Fruit fly (Drosophila melanogaster) whole organism, prepupa: Measurements from ENCODE around the gene CG8861.

ENCODE experiments used
- Blimp-1 ChIP-seq: fragments of 200-800 bp; sonication (Bioruptor generic); optimal IDR thresholded peaks from 3 replicates; lab custom pipeline; 2017; ENCODE audit warnings: missing biosample characterization, missing genetic modification characterization, mild to moderate bottlenecking, moderate library complexity, missing genetic modification reagents
- CG10631 ChIP-seq: fragments of 200-800 bp; sonication (Bioruptor generic); optimal IDR thresholded peaks from 2 replicates; lab custom pipeline; 2016; ENCODE audit warnings: missing biosample characterization, missing genetic modification characterization
- CG10669 ChIP-seq: fragments of 200-800 bp; sonication (Bioruptor generic); optimal IDR thresholded peaks from 3 replicates; lab custom pipeline; 2018; ENCODE audit warnings: missing biosample characterization, mild to moderate bottlenecking, missing genetic modification characterization, moderate library complexity
- CG11762 ChIP-seq: fragments of 200-800 bp; sonication (Bioruptor generic); optimal IDR thresholded peaks from 3 replicates; lab custom pipeline; 2016; ENCODE audit warnings: missing biosample characterization, missing genetic modification characterization; ENCODE audit not compliant: insufficient read depth
- CG11902 ChIP-seq: fragments of 200-800 bp; sonication (Bioruptor generic); optimal IDR thresholded peaks from 3 replicates; lab custom pipeline; 2016; ENCODE audit warnings: missing biosample characterization, missing genetic modification characterization
- CG15336 ChIP-seq: fragments of 200-800 bp; sonication (Bioruptor generic); IDR thresholded peaks from 2 replicates; pipeline ENCODE4 v1.3.6; 2022; ENCODE audit warnings: missing biosample characterization, missing genetic modification characterization
- CG1621 ChIP-seq: fragments of 200-800 bp; sonication (Bioruptor generic); optimal IDR thresholded peaks from 3 replicates; lab custom pipeline; 2018; ENCODE audit warnings: missing biosample characterization, mild to moderate bottlenecking, missing genetic modification characterization
- CG16779 ChIP-seq: fragments of 200-800 bp; sonication (Bioruptor generic); optimal IDR thresholded peaks from 3 replicates; lab custom pipeline; 2017; ENCODE audit warnings: missing biosample characterization, mild to moderate bottlenecking, missing genetic modification characterization
- CG3032 ChIP-seq: fragments of 200-800 bp; optimal IDR thresholded peaks from 2 replicates; lab custom pipeline; 2019; ENCODE audit warnings: missing biosample characterization, mild to moderate bottlenecking, missing genetic modification characterization, moderate library complexity
- CG31627 ChIP-seq: fragments of 200-800 bp; sonication (Bioruptor generic); optimal IDR thresholded peaks from 3 replicates; lab custom pipeline; 2016; ENCODE audit warnings: missing biosample characterization, missing genetic modification characterization
- CG32006 ChIP-seq: fragments of 200-800 bp; sonication (Bioruptor generic); optimal IDR thresholded peaks from 3 replicates; lab custom pipeline; 2017; ENCODE audit warnings: missing biosample characterization, mild to moderate bottlenecking, missing genetic modification characterization
- CG34406 ChIP-seq: fragments of 200-800 bp; sonication (Bioruptor generic); optimal IDR thresholded peaks from 3 replicates; lab custom pipeline; 2016; ENCODE audit warnings: missing biosample characterization, missing genetic modification characterization
- CG6276 ChIP-seq: fragments of 200-800 bp; sonication (Bioruptor generic); optimal IDR thresholded peaks from 2 replicates; lab custom pipeline; 2017; ENCODE audit warnings: missing biosample characterization, mild to moderate bottlenecking, missing genetic modification characterization
- CG6792 ChIP-seq: fragments of 200-800 bp; sonication (Bioruptor generic); optimal IDR thresholded peaks from 3 replicates; lab custom pipeline; 2016; ENCODE audit warnings: missing biosample characterization, missing genetic modification characterization
- CG8119 ChIP-seq: fragments of 200-800 bp; sonication (Bioruptor generic); IDR thresholded peaks from 3 replicates; pipeline ENCODE4 v1.3.6; 2022; ENCODE audit warnings: missing biosample characterization, missing genetic modification characterization
- CG8632 ChIP-seq: fragments of 200-800 bp; sonication (Bioruptor generic); optimal IDR thresholded peaks from 3 replicates; lab custom pipeline; 2016; ENCODE audit warnings: missing biosample characterization, missing genetic modification characterization
- CG9139 ChIP-seq: fragments of 200-800 bp; sonication (Bioruptor generic); optimal IDR thresholded peaks from 3 replicates; lab custom pipeline; 2017; ENCODE audit warnings: missing biosample characterization, mild to moderate bottlenecking, missing genetic modification characterization
- Eip78C ChIP-seq: fragments of 200-800 bp; sonication (Bioruptor generic); peaks from one replicate; lab custom pipeline; 2016; ENCODE audit warnings: missing biosample characterization, missing genetic modification characterization
- Eip93F ChIP-seq: fragments of 200-800 bp; sonication (Bioruptor generic); optimal IDR thresholded peaks from 2 replicates; lab custom pipeline; 2016; ENCODE audit warnings: missing biosample characterization, mild to moderate bottlenecking, missing genetic modification characterization
- Ets21C ChIP-seq: fragments of 200-800 bp; sonication (Bioruptor generic); optimal IDR thresholded peaks from 3 replicates; lab custom pipeline; 2016; ENCODE audit warnings: missing biosample characterization, missing genetic modification characterization
- Ets96B ChIP-seq: fragments of 200-800 bp; optimal IDR thresholded peaks from 2 replicates; lab custom pipeline; 2019; ENCODE audit warnings: missing biosample characterization, mild to moderate bottlenecking, missing genetic modification characterization, moderate library complexity
- Gug ChIP-seq: fragments of 200-800 bp; sonication (Bioruptor generic); IDR thresholded peaks from 2 replicates; pipeline ENCODE4 v1.3.6; 2022; ENCODE audit warnings: missing biosample characterization, missing genetic modification characterization
- Hr38 ChIP-seq: sonication (Bioruptor generic); optimal IDR thresholded peaks from 2 replicates; lab custom pipeline; 2016; ENCODE audit warnings: missing biosample characterization, missing genetic modification characterization
- Hr4 ChIP-seq: fragments of 200-800 bp; sonication (Bioruptor generic); optimal IDR thresholded peaks from 3 replicates; lab custom pipeline; 2016; ENCODE audit warnings: missing biosample characterization, missing genetic modification characterization
- Lpt ChIP-seq: fragments of 200-800 bp; sonication (Bioruptor generic); optimal IDR thresholded peaks from 3 replicates; lab custom pipeline; 2016; ENCODE audit warnings: missing biosample characterization, missing genetic modification characterization
- Met ChIP-seq: fragments of 200-800 bp; sonication (Bioruptor generic); optimal IDR thresholded peaks from 3 replicates; lab custom pipeline; 2016; ENCODE audit warnings: missing biosample characterization, missing genetic modification characterization
- Smox ChIP-seq: fragments of 200-800 bp; sonication (Bioruptor generic); optimal IDR thresholded peaks from 3 replicates; lab custom pipeline; 2016; ENCODE audit warnings: missing biosample characterization, missing genetic modification characterization
- Sox102F ChIP-seq: fragments of 200-800 bp; sonication (Bioruptor generic); optimal IDR thresholded peaks from 2 replicates; lab custom pipeline; 2016; ENCODE audit warnings: missing biosample characterization, mild to moderate bottlenecking, missing genetic modification characterization
- achi ChIP-seq: fragments of 200-800 bp; sonication (Bioruptor generic); optimal IDR thresholded peaks from 3 replicates; lab custom pipeline; 2016; ENCODE audit warnings: missing biosample characterization, missing genetic modification characterization
- acj6 ChIP-seq: fragments of 200-800 bp; sonication (Bioruptor generic); optimal IDR thresholded peaks from 3 replicates; lab custom pipeline; 2016; ENCODE audit warnings: missing biosample characterization, missing genetic modification characterization
- dac ChIP-seq: fragments of 200-800 bp; sonication (Bioruptor generic); optimal IDR thresholded peaks from 2 replicates; lab custom pipeline; 2017; ENCODE audit warnings: missing biosample characterization, mild to moderate bottlenecking, missing genetic modification characterization
- dsx ChIP-seq: fragments of 200-800 bp; optimal IDR thresholded peaks from 3 replicates; lab custom pipeline; 2019; ENCODE audit warnings: missing biosample characterization, mild to moderate bottlenecking, missing genetic modification characterization, moderate library complexity; ENCODE audit not compliant: poor library complexity, severe bottlenecking
- eg ChIP-seq: fragments of 200-800 bp; sonication (Bioruptor generic); IDR thresholded peaks from 3 replicates; pipeline ENCODE4 v1.3.6; 2022; ENCODE audit warnings: missing biosample characterization, missing genetic modification characterization
- esn ChIP-seq: fragments of 200-800 bp; sonication (Bioruptor generic); optimal IDR thresholded peaks from 2 replicates; lab custom pipeline; 2016; ENCODE audit warnings: missing biosample characterization, mild to moderate bottlenecking, missing genetic modification characterization, moderate library complexity
- fd59A ChIP-seq: fragments of 200-800 bp; sonication (Bioruptor generic); optimal IDR thresholded peaks from 2 replicates; lab custom pipeline; 2017; ENCODE audit warnings: missing biosample characterization, mild to moderate bottlenecking, missing genetic modification characterization, missing genetic modification reagents
- fd85E ChIP-seq: fragments of 200-800 bp; sonication (Bioruptor generic); optimal IDR thresholded peaks from 3 replicates; lab custom pipeline; 2016; ENCODE audit warnings: missing biosample characterization, missing genetic modification characterization
- fkh ChIP-seq: fragments of 200-800 bp; sonication (Bioruptor generic); optimal IDR thresholded peaks from 3 replicates; lab custom pipeline; 2017; ENCODE audit warnings: missing biosample characterization, mild to moderate bottlenecking, missing genetic modification characterization, moderate library complexity
- net ChIP-seq: fragments of 200-800 bp; sonication (Bioruptor generic); optimal IDR thresholded peaks from 3 replicates; lab custom pipeline; 2016; ENCODE audit warnings: missing biosample characterization, missing genetic modification characterization
- pdm3 ChIP-seq: fragments of 200-800 bp; sonication (Bioruptor generic); optimal IDR thresholded peaks from 3 replicates; lab custom pipeline; 2016; ENCODE audit warnings: missing biosample characterization, missing genetic modification characterization
- salr ChIP-seq, 2 experiments: fragments of 200-800 bp; sonication (Bioruptor generic); optimal IDR thresholded peaks; 3 replicates each; lab custom pipeline; 2016 to 2018; ENCODE audit warnings: missing biosample characterization in 2 of 2, missing genetic modification characterization in 2 of 2, mild to moderate bottlenecking in 1 of 2
- spab ChIP-seq: fragments of 200-800 bp; sonication (Bioruptor generic); optimal IDR thresholded peaks from 2 replicates; lab custom pipeline; 2017; ENCODE audit warnings: missing biosample characterization, mild to moderate bottlenecking, missing genetic modification characterization, missing genetic modification reagents
- ss ChIP-seq, 2 experiments: fragments of 200-800 bp; sonication (Bioruptor generic); optimal IDR thresholded peaks; 2 replicates in 1 of 2; 3 replicates in 1 of 2; lab custom pipeline; 2017 to 2018; ENCODE audit warnings: mild to moderate bottlenecking in 2 of 2, missing biosample characterization in 2 of 2, missing genetic modification characterization in 2 of 2, moderate library complexity in 1 of 2
- svp ChIP-seq: fragments of 200-800 bp; sonication (Bioruptor generic); peaks from one replicate; lab custom pipeline; 2016; ENCODE audit warnings: missing biosample characterization, missing genetic modification characterization
- topi ChIP-seq: fragments of 200-800 bp; sonication (Bioruptor generic); optimal IDR thresholded peaks from 3 replicates; lab custom pipeline; 2016; ENCODE audit warnings: missing biosample characterization, missing genetic modification characterization
- vri ChIP-seq: fragments of 200-800 bp; sonication (Bioruptor generic); optimal IDR thresholded peaks from 3 replicates; lab custom pipeline; 2016; ENCODE audit warnings: missing biosample characterization, mild to moderate bottlenecking, missing genetic modification characterization

The CG8861 gene

dm6 chr3R:9347702-9348378 is 19.5 kb upstream of the CG8861 start (continued):
- TF ChIP-seq CG8632 (GFP tag; lab: Kevin White, UChicago), result peak; percentile 88
- TF ChIP-seq Met (GFP tag; lab: Kevin White, UChicago), result peak; percentile 88
- no peak for TF ChIP-seq Eip93F
- TF ChIP-seq CG32006 (GFP tag; lab: Kevin White, UChicago), result peak; percentile 93
- TF ChIP-seq Blimp-1 (GFP tag; lab: Kevin White, UChicago), result no peak
- TF ChIP-seq dac, result peak; percentile 56
- TF ChIP-seq CG10669 (GFP tag; lab: Kevin White, UChicago), result peak; percentile 91
- TF ChIP-seq CG1621 (tag; lab: Kevin White, UChicago), result peak; percentile 89
- TF ChIP-seq fkh (GFP tag; lab: Kevin White, UChicago), result no peak
- peak; percentile 85 for TF ChIP-seq topi (GFP tag; lab: Kevin White, UChicago)
- peak; percentile 44 for TF ChIP-seq vri (GFP tag; lab: Kevin White, UChicago)
- peak; percentile 93 for TF ChIP-seq CG10631 (GFP tag; lab: Kevin White, UChicago)
- TF ChIP-seq dsx (GFP tag; lab: Kevin White, UChicago), result peak; percentile 89
- TF ChIP-seq Smox (GFP tag; lab: Kevin White, UChicago), result peak; percentile 80
- peak; percentile 90 for TF ChIP-seq CG34406 (GFP tag; lab: Kevin White, UChicago)
- TF ChIP-seq Sox102F (GFP tag; lab: Kevin White, UChicago), result peak; percentile 82
- TF ChIP-seq ss (GFP tag; optimal IDR thresholded peaks at IDR 0.05; lab: Kevin White, UChicago), result peak; percentile 78 to 90
- peak; percentile 77 for TF ChIP-seq CG31627 (GFP tag; lab: Kevin White, UChicago)
- TF ChIP-seq Gug, result peak; percentile 82
- TF ChIP-seq fd59A (GFP tag; lab: Kevin White, UChicago), result peak; percentile 89
- TF ChIP-seq, all 60 proteins: peak for 56

dm6 chr3R:9346539-9346938 is 18.2 kb upstream of the CG8861 start:
- TF ChIP-seq CG11902 (GFP tag; lab: Kevin White, UChicago) (peak; percentile 6), salr (GFP tag; optimal IDR thresholded peaks at IDR 0.05; lab: Kevin White, UChicago) (peak in 1 of 2 experiments; percentile 5), spab (GFP tag; lab: Kevin White, UChicago) (peak; percentile 46), CG11762 (GFP tag; lab: Kevin White, UChicago) (no peak), CG32006 (GFP tag; lab: Kevin White, UChicago) (peak; percentile 57), CG6276 (GFP tag; lab: Kevin White, UChicago) (no peak), Hr4 (GFP tag; lab: Kevin White, UChicago) (peak; percentile 55), CG6792 (GFP tag; lab: Kevin White, UChicago) (peak; percentile 57), achi (GFP tag; lab: Kevin White, UChicago) (peak; percentile 20), fd85E (GFP tag; lab: Kevin White, UChicago) (no peak), CG8632 (GFP tag; lab: Kevin White, UChicago) (peak; percentile 52), Ets21C (no peak), CG31627 (GFP tag; lab: Kevin White, UChicago) (peak; percentile 44), Eip78C (peak; percentile 74), esn (peak; percentile 61), fd59A (GFP tag; lab: Kevin White, UChicago) (peak; percentile 49), net (peak; percentile 13), CG1621 (tag; lab: Kevin White, UChicago) (peak; percentile 5), CG3032 (tag; lab: Kevin White, UChicago) (peak; percentile 52), Eip93F (peak; percentile 16), pdm3 (GFP tag; lab: Kevin White, UChicago) (peak; percentile 67), eg (GFP tag; lab: Robert Waterston, UW) (no peak), CG34406 (GFP tag; lab: Kevin White, UChicago) (peak; percentile 61), CG15336 (GFP tag; lab: Robert Waterston, UW) (peak; percentile 33), dac (no peak), Ets96B (tag; lab: Kevin White, UChicago) (peak; percentile 49), svp (GFP tag; lab: Kevin White, UChicago) (peak; percentile 74), dsx (GFP tag; lab: Kevin White, UChicago) (peak; percentile 39), Hr38 (GFP tag; lab: Kevin White, UChicago) (no peak), CG9139 (GFP tag; lab: Kevin White, UChicago) (no peak), acj6 (GFP tag; lab: Kevin White, UChicago) (peak; percentile 54), CG8119 (GFP tag; lab: Robert Waterston, UW) (peak; percentile 35; the same call in 1 of the 3 replicates), CG16779 (tag; lab: Kevin White, UChicago) (no peak), ss (GFP tag; optimal IDR thresholded peaks at IDR 0.05; lab: Kevin White, UChicago) (peak in 1 of 2 experiments; percentile 8), Lpt (GFP tag; lab: Kevin White, UChicago) (no peak), Gug (no peak), fkh (GFP tag; lab: Kevin White, UChicago) (no peak), Smox (GFP tag; lab: Kevin White, UChicago) (peak; percentile 59), CG10631 (GFP tag; lab: Kevin White, UChicago) (peak; percentile 37)
